Fruit fly (Drosophila melanogaster) whole organism, wandering third instar larva: Measurements from ENCODE around the gene Drgx.

Experiments used
- CG32264 ChIP-seq: fragments of 200-800 bp; sonication (Bioruptor generic); optimal IDR thresholded peaks from 2 replicates; lab custom pipeline; 2016; ENCODE audit warnings: missing biosample characterization, missing genetic modification characterization
- CrebA ChIP-seq: fragments of 200-800 bp; sonication (Bioruptor generic); optimal IDR thresholded peaks from 2 replicates; lab custom pipeline; 2016; ENCODE audit warnings: missing biosample characterization, mild to moderate bottlenecking, missing genetic modification characterization, borderline replicate concordance
- Dfd ChIP-seq: fragments of >200 bp; optimal IDR thresholded peaks from 2 replicates; lab custom pipeline; 2017; ENCODE audit warnings: missing biosample characterization, missing genetic modification characterization
- Dif ChIP-seq: fragments of 200-275, 200-300 bp; sonication (Bioruptor generic); optimal IDR thresholded peaks from 2 replicates; lab custom pipeline; 2018; ENCODE audit warnings: missing biosample characterization, missing genetic modification characterization; ENCODE audit not compliant: partially characterized antibody
- HLH106 ChIP-seq: fragments of 200-800 bp; optimal IDR thresholded peaks from 3 replicates; lab custom pipeline; 2019; ENCODE audit warnings: missing biosample characterization, mild to moderate bottlenecking, missing genetic modification characterization, moderate library complexity
- Hnf4 ChIP-seq: fragments of 200-800 bp; sonication (Bioruptor generic); optimal IDR thresholded peaks from 2 replicates; lab custom pipeline; 2016; ENCODE audit warnings: missing biosample characterization, mild to moderate bottlenecking, missing genetic modification characterization
- Hr78 ChIP-seq: fragments of >200 bp; optimal IDR thresholded peaks from 2 replicates; lab custom pipeline; 2017; ENCODE audit warnings: missing biosample characterization, missing genetic modification characterization
- Hr83 ChIP-seq: fragments of 200-300 bp; sonication (Bioruptor generic); optimal IDR thresholded peaks from 2 replicates; lab custom pipeline; 2016; ENCODE audit warnings: missing biosample characterization, mild to moderate bottlenecking, missing genetic modification characterization, moderate library complexity; ENCODE audit not compliant: poor library complexity, severe bottlenecking
- Jra ChIP-seq: sonication (Bioruptor generic); optimal IDR thresholded peaks from 2 replicates; lab custom pipeline; 2016; ENCODE audit warnings: missing biosample characterization, missing genetic modification characterization
- Myc ChIP-seq: fragments of >200 bp; optimal IDR thresholded peaks from 2 replicates; lab custom pipeline; 2017
- N ChIP-seq: fragments of >200 bp; optimal IDR thresholded peaks from 2 replicates; lab custom pipeline; 2018; ENCODE audit warnings: missing biosample characterization, missing external identifiers, missing genetic modification characterization
- Rel ChIP-seq, 2 experiments: fragments of 200-800 bp; sonication (Bioruptor generic) in 1 of 2; optimal IDR thresholded peaks; 2 replicates in 1 of 2; 3 replicates in 1 of 2; lab custom pipeline; 2016 to 2019; ENCODE audit warnings: mild to moderate bottlenecking in 2 of 2, missing biosample characterization in 2 of 2, missing genetic modification characterization in 2 of 2, moderate library complexity in 1 of 2
- Sp1 ChIP-seq: fragments of 200-800 bp; sonication (Bioruptor generic); optimal IDR thresholded peaks from 3 replicates; lab custom pipeline; 2019; ENCODE audit warnings: missing biosample characterization, mild to moderate bottlenecking, missing genetic modification characterization, moderate library complexity
- Vsx2 ChIP-seq: fragments of 200-300, 225-300 bp; sonication (Bioruptor generic); optimal IDR thresholded peaks from 2 replicates; lab custom pipeline; 2018; ENCODE audit warnings: missing biosample characterization, missing genetic modification characterization; ENCODE audit not compliant: partially characterized antibody
- br ChIP-seq: fragments of 200-800 bp; sonication (Bioruptor generic); optimal IDR thresholded peaks from 2 replicates; lab custom pipeline; 2016; ENCODE audit warnings: missing biosample characterization, missing genetic modification characterization
- brk ChIP-seq: fragments of 200-800 bp; sonication (Bioruptor generic); optimal IDR thresholded peaks from 2 replicates; lab custom pipeline; 2016; ENCODE audit warnings: missing biosample characterization, mild to moderate bottlenecking, missing genetic modification characterization
- dl ChIP-seq, 2 experiments: fragments of 175-275, 200-275 bp in 1 of 2; fragments of 200-275 bp in 1 of 2; sonication (Bioruptor generic); optimal IDR thresholded peaks; lab custom pipeline; 2018; ENCODE audit warnings: mild to moderate bottlenecking in 2 of 2, missing biosample characterization in 2 of 2, missing genetic modification characterization in 2 of 2, moderate library complexity in 2 of 2; ENCODE audit not compliant: partially characterized antibody in 2 of 2, insufficient read depth in 1 of 2
- dmrt93B ChIP-seq: fragments of 200-800 bp; sonication (Bioruptor generic); optimal IDR thresholded peaks from 2 replicates; lab custom pipeline; 2018; ENCODE audit warnings: missing biosample characterization, mild to moderate bottlenecking, missing genetic modification characterization
- ey ChIP-seq: fragments of 200-800 bp; sonication (Bioruptor generic); optimal IDR thresholded peaks from 2 replicates; lab custom pipeline; 2016; ENCODE audit warnings: missing biosample characterization, missing genetic modification characterization
- foxo ChIP-seq, 2 experiments: fragments of 200-800 bp; sonication (Bioruptor generic); optimal IDR thresholded peaks; 2 replicates in 1 of 2; 3 replicates in 1 of 2; lab custom pipeline; 2016 to 2017; ENCODE audit warnings: missing biosample characterization in 2 of 2, missing genetic modification characterization in 2 of 2
- fru ChIP-seq: fragments of 200-800 bp; sonication (Bioruptor generic); optimal IDR thresholded peaks from 3 replicates; lab custom pipeline; 2016; ENCODE audit warnings: missing biosample characterization, mild to moderate bottlenecking, missing genetic modification characterization
- h ChIP-seq: fragments of 200-800 bp; sonication (Bioruptor generic); optimal IDR thresholded peaks from 3 replicates; lab custom pipeline; 2016; ENCODE audit warnings: missing biosample characterization, mild to moderate bottlenecking, missing genetic modification characterization
- jim ChIP-seq: fragments of 175-275, 200-325 bp; sonication (Bioruptor generic); optimal IDR thresholded peaks from 2 replicates; lab custom pipeline; 2016; ENCODE audit warnings: missing biosample characterization, mild to moderate bottlenecking, missing genetic modification characterization
- lola ChIP-seq: fragments of >200 bp; optimal IDR thresholded peaks from 2 replicates; lab custom pipeline; 2017; ENCODE audit warnings: missing biosample characterization, missing genetic modification characterization
- pan ChIP-seq: fragments of >200 bp; optimal IDR thresholded peaks from 2 replicates; lab custom pipeline; 2017
- psq ChIP-seq: fragments of 200-800 bp; sonication (Bioruptor generic); optimal IDR thresholded peaks from 3 replicates; lab custom pipeline; 2017; ENCODE audit warnings: missing biosample characterization, mild to moderate bottlenecking, missing genetic modification characterization, moderate library complexity
- rgr ChIP-seq: fragments of 200-800 bp; sonication (Bioruptor generic); optimal IDR thresholded peaks from 3 replicates; lab custom pipeline; 2016; ENCODE audit warnings: missing biosample characterization, mild to moderate bottlenecking, missing genetic modification characterization
- sage ChIP-seq: fragments of 200-800 bp; sonication (Bioruptor generic); optimal IDR thresholded peaks from 2 replicates; lab custom pipeline; 2016; ENCODE audit warnings: missing biosample characterization, mild to moderate bottlenecking, missing genetic modification characterization
- sv ChIP-seq: fragments of 200-800 bp; sonication (Bioruptor generic); optimal IDR thresholded peaks from 3 replicates; lab custom pipeline; 2016; ENCODE audit warnings: missing biosample characterization, missing genetic modification characterization
- tai ChIP-seq: sonication (Bioruptor generic); optimal IDR thresholded peaks from 2 replicates; lab custom pipeline; 2016; ENCODE audit warnings: missing biosample characterization, missing genetic modification characterization
- woc ChIP-seq: sonication (Bioruptor generic); optimal IDR thresholded peaks from 2 replicates; lab custom pipeline; 2016; ENCODE audit warnings: missing biosample characterization, mild to moderate bottlenecking, missing genetic modification characterization

Gene Drgx

dm6 chr2L:3719414-3719959, 56.9 kb downstream of the Drgx start:
- TF ChIP-seq h (peak; percentile 17), lola (GFP tag; lab: Kevin White, UChicago) (no peak), rgr (GFP tag; lab: Kevin White, UChicago) (no peak), N (GFP tag; lab: Kevin White, UChicago) (no peak), fru (GFP tag; lab: Kevin White, UChicago) (peak; percentile 15), Rel (GFP tag; optimal IDR thresholded peaks at IDR 0.05; lab: Kevin White, UChicago) (no peak), Rel (tag; optimal IDR thresholded peaks at IDR 0.05; lab: Kevin White, UChicago) (no peak), CrebA (GFP tag; lab: Kevin White, UChicago) (no peak), pan (lab: Kevin White, UChicago) (no peak), jim (no peak), Sp1 (GFP tag; lab: Kevin White, UChicago) (no peak), dmrt93B (GFP tag; lab: Kevin White, UChicago) (peak; percentile 1), br (GFP tag; lab: Kevin White, UChicago) (no peak)

dm6 chr2L:3729635-3730034, 67.1 kb downstream of the Drgx start:
- no peak for TF ChIP-seq Hnf4
- TF ChIP-seq sv (GFP tag; lab: Kevin White, UChicago): no peak
- TF ChIP-seq HLH106: no peak
- TF ChIP-seq tai (GFP tag; lab: Kevin White, UChicago): no peak
- no peak for TF ChIP-seq sage (GFP tag; lab: Kevin White, UChicago)
- no peak for TF ChIP-seq woc
- no peak for TF ChIP-seq brk (GFP tag; lab: Kevin White, UChicago)
- TF ChIP-seq Dif (GFP tag; lab: Kevin White, UChicago): no peak
- TF ChIP-seq, all 38 proteins: peak for 0

dm6 chr2L:3730182-3730975, 67.8 kb downstream of the Drgx start, which contains the start of gene CG10019:
Gene CG10019, plus strand, starts transcription at chr2L:3730466.
- TF ChIP-seq Myc (lab: Kevin White, UChicago) (no peak), dmrt93B (GFP tag; lab: Kevin White, UChicago) (no peak), Sp1 (GFP tag; lab: Kevin White, UChicago) (no peak), rgr (GFP tag; lab: Kevin White, UChicago) (no peak), ey (GFP tag; lab: Kevin White, UChicago) (no peak), foxo (GFP tag; optimal IDR thresholded peaks at IDR 0.05; lab: Kevin White, UChicago) (no peak), Dfd (no peak), psq (GFP tag; lab: Kevin White, UChicago) (no peak), dl (GFP tag; optimal IDR thresholded peaks at IDR 0.05; lab: Kevin White, UChicago; ENCODE audit: insufficient read depth in 1 of 2, partially characterized antibody in 2 of 2) (no peak), Hr78 (GFP tag; lab: Kevin White, UChicago) (no peak), Hnf4 (no peak), fru (GFP tag; lab: Kevin White, UChicago) (no peak), woc (no peak), h (no peak), lola (GFP tag; lab: Kevin White, UChicago) (no peak), CrebA (GFP tag; lab: Kevin White, UChicago) (no peak), br (GFP tag; lab: Kevin White, UChicago) (no peak)
- TF ChIP-seq, all 38 proteins: peak for 0

- TF ChIP-seq Jra (GFP tag; lab: Kevin White, UChicago) (no peak), h (no peak)
Measured at dm6 chr2L:3731055-3731454, 68.5 kb downstream of the Drgx start.

- TF ChIP-seq N (GFP tag; lab: Kevin White, UChicago): no peak
- no peak for TF ChIP-seq Hr83 (GFP tag; lab: Kevin White, UChicago)
- no peak for TF ChIP-seq h
- TF ChIP-seq Dfd: no peak
- TF ChIP-seq Vsx2 (GFP tag; lab: Kevin White, UChicago): no peak
- no peak for TF ChIP-seq jim
- TF ChIP-seq CrebA (GFP tag; lab: Kevin White, UChicago): no peak
- no peak for TF ChIP-seq CG32264 (GFP tag; lab: Kevin White, UChicago)
- TF ChIP-seq dl (GFP tag; optimal IDR thresholded peaks at IDR 0.05; lab: Kevin White, UChicago; ENCODE audit: insufficient read depth in 1 of 2, partially characterized antibody in 2 of 2): no peak
Measured at dm6 chr2L:3737003-3737662, 74.6 kb downstream of the Drgx start.
